Fruit fly (Drosophila melanogaster) whole organism, pupa: ENCODE data around the gene drongo.
A peak's percentile ranks its signal among the peaks of the same experiment; 100 is the strongest.

Experiments
- CG14655 ChIP-seq: fragments of 200-800 bp; sonication (Bioruptor generic); optimal IDR thresholded peaks from 3 replicates; lab custom pipeline; 2017; ENCODE audit warnings: mild to moderate bottlenecking, missing biosample characterization, missing genetic modification reagents, missing genetic modification characterization
- CG34367 ChIP-seq: fragments of 200-800 bp; sonication (Bioruptor generic); optimal IDR thresholded peaks from 2 replicates; lab custom pipeline; 2018; ENCODE audit warnings: missing biosample characterization, mild to moderate bottlenecking, missing genetic modification characterization
- D1 ChIP-seq: fragments of 200-800 bp; sonication (Bioruptor generic); optimal IDR thresholded peaks from 2 replicates; lab custom pipeline; 2018; ENCODE audit warnings: missing biosample characterization, mild to moderate bottlenecking, missing genetic modification characterization, moderate library complexity
- EcR ChIP-seq: fragments of 200-800 bp; sonication (Bioruptor generic); optimal IDR thresholded peaks from 3 replicates; lab custom pipeline; 2019; ENCODE audit warnings: missing biosample characterization, missing genetic modification characterization, mild to moderate bottlenecking, moderate library complexity, missing genetic modification reagents
- Pif1A ChIP-seq: fragments of 200-800 bp; sonication (Bioruptor generic); optimal IDR thresholded peaks from 3 replicates; lab custom pipeline; 2016; ENCODE audit warnings: missing biosample characterization, missing genetic modification characterization
- fd96Ca ChIP-seq: fragments of 200-800 bp; sonication (Bioruptor generic); IDR thresholded peaks from 3 replicates; pipeline ENCODE4 v1.3.6; 2022; ENCODE audit warnings: missing biosample characterization, missing genetic modification characterization
- rn ChIP-seq: fragments of 200-800 bp; sonication (Bioruptor generic); IDR thresholded peaks from 2 replicates; pipeline ENCODE4 v1.3.6; 2022; ENCODE audit warnings: missing biosample characterization, missing genetic modification characterization

DNA sequence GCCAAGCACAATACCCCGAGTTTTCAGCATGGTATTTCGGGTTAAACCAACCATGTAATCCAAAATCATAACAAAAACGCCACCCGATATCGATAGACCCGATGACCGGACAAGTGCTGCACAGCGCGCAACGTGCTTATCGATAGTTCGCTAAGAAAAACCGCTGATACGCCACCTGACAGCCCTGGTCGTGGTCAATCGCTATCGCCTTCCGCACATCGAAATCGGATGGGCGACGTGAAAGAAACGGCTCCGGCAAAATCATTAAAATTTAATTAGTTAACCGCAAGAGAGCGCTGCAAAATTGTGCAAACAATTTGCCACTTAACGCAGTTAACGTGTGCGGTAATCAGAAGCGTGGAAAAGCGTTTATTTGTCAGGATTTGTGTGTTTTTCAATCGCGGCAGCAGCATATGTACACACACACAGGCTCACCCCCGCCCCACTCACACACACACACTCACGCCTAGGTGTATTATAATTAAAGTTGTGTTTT is 25.1 kb downstream of the drongo start, which contains the start of the genes CG3862 and dock:
- TF ChIP-seq D1 (tag; lab: Kevin White, UChicago): no peak
- no peak for TF ChIP-seq CG34367
- no peak for TF ChIP-seq CG14655 (GFP tag; lab: Kevin White, UChicago)
- TF ChIP-seq EcR: peak; percentile 92
- TF ChIP-seq rn (GFP tag; lab: Robert Waterston, UW): no peak
- no peak for TF ChIP-seq Pif1A (GFP tag; lab: Kevin White, UChicago)
- peak; percentile 55; the same call in 2 of the 3 replicates for TF ChIP-seq fd96Ca
